Fruit fly (Drosophila melanogaster) whole organism, embryonic: ENCODE results near the gene CG9114.

Experiments
- Abd-B ChIP-seq: fragments of 200-800 bp; sonication (Bioruptor generic); optimal IDR thresholded peaks from 2 replicates; lab custom pipeline; 2018; ENCODE audit warnings: missing biosample characterization, mild to moderate bottlenecking, missing genetic modification characterization, moderate library complexity
- B-H1 ChIP-seq: fragments of 200-800 bp; sonication (Bioruptor generic); IDR thresholded peaks from 3 replicates; pipeline ENCODE4 v1.3.6; 2022; ENCODE audit warnings: missing biosample characterization, missing genetic modification characterization
- Bdp1 ChIP-seq: fragments of 200-800 bp; sonication (Bioruptor generic); optimal IDR thresholded peaks from 3 replicates; lab custom pipeline; 2016; ENCODE audit warnings: missing biosample characterization, missing genetic modification characterization
- CG10431 ChIP-seq: fragments of 200-800 bp; sonication (Bioruptor generic); optimal IDR thresholded peaks from 3 replicates; lab custom pipeline; 2018; ENCODE audit warnings: missing biosample characterization, mild to moderate bottlenecking, missing genetic modification characterization
- CG11398 ChIP-seq: fragments of 200-800 bp; sonication (Bioruptor generic); optimal IDR thresholded peaks from 2 replicates; lab custom pipeline; 2016; ENCODE audit warnings: missing biosample characterization, missing genetic modification characterization
- CG12155 ChIP-seq: fragments of 200-800 bp; sonication (Bioruptor generic); optimal IDR thresholded peaks from 3 replicates; lab custom pipeline; 2016; ENCODE audit warnings: missing biosample characterization, missing genetic modification characterization
- CG12659 ChIP-seq: fragments of 200-800 bp; sonication (Bioruptor generic); optimal IDR thresholded peaks from 3 replicates; lab custom pipeline; 2017; ENCODE audit warnings: mild to moderate bottlenecking, missing biosample characterization, missing genetic modification reagents, missing genetic modification characterization
- CG12942 ChIP-seq: fragments of 200-800 bp; sonication (Bioruptor generic); optimal IDR thresholded peaks from 3 replicates; lab custom pipeline; 2016; ENCODE audit warnings: missing biosample characterization, missing genetic modification characterization
- CG14014 ChIP-seq: fragments of 200-800 bp; sonication (Bioruptor generic); IDR thresholded peaks from 2 replicates; pipeline ENCODE4 v1.3.6; 2022; ENCODE audit warnings: missing biosample characterization, missing genetic modification characterization
- CG15514 ChIP-seq: fragments of 200-800 bp; sonication (Bioruptor generic); optimal IDR thresholded peaks from 3 replicates; lab custom pipeline; 2017; ENCODE audit warnings: missing biosample characterization, missing genetic modification characterization, mild to moderate bottlenecking, moderate library complexity, missing genetic modification reagents
- CG17612 ChIP-seq: fragments of 200-800 bp; sonication (Bioruptor generic); IDR thresholded peaks from 2 replicates; pipeline ENCODE4 v1.3.6; 2022; ENCODE audit warnings: missing biosample characterization, missing genetic modification characterization
- CG2116 ChIP-seq: fragments of 200-800 bp; sonication (Bioruptor generic); optimal IDR thresholded peaks from 3 replicates; lab custom pipeline; 2018; ENCODE audit warnings: missing biosample characterization, mild to moderate bottlenecking, missing genetic modification characterization
- CG31224 ChIP-seq: fragments of 200-800 bp; sonication (Bioruptor generic); IDR thresholded peaks from 2 replicates; pipeline ENCODE4 v1.3.6; 2022; ENCODE audit warnings: missing biosample characterization, missing genetic modification characterization
- CG34376 ChIP-seq: fragments of 200-800 bp; sonication (Bioruptor generic); optimal IDR thresholded peaks from 2 replicates; lab custom pipeline; 2018; ENCODE audit warnings: missing biosample characterization, mild to moderate bottlenecking, missing genetic modification characterization
- CG7786 ChIP-seq: fragments of 200-800 bp; sonication (Bioruptor generic); optimal IDR thresholded peaks from 2 replicates; lab custom pipeline; 2016; ENCODE audit warnings: missing biosample characterization, missing genetic modification characterization
- CG9727 ChIP-seq: fragments of 200-800 bp; sonication (Bioruptor generic); optimal IDR thresholded peaks from 3 replicates; lab custom pipeline; 2017; ENCODE audit warnings: missing biosample characterization, mild to moderate bottlenecking, missing genetic modification characterization
- Dip2 ChIP-seq: fragments of 200-800 bp; sonication (Bioruptor generic); IDR thresholded peaks from 2 replicates; pipeline ENCODE4 v1.3.6; 2022; ENCODE audit warnings: missing biosample characterization, missing genetic modification characterization
- Dref ChIP-seq: fragments of 200-800 bp; sonication (Bioruptor generic); IDR thresholded peaks from 2 replicates; pipeline ENCODE4 v1.3.6; 2022; ENCODE audit warnings: missing biosample characterization, missing genetic modification characterization
- Ets65A ChIP-seq: fragments of 200-800 bp; sonication (Bioruptor generic); peaks from one replicate; lab custom pipeline; 2016; ENCODE audit warnings: missing biosample characterization, missing genetic modification characterization
- Ets97D ChIP-seq: fragments of 200-800 bp; sonication (Bioruptor generic); optimal IDR thresholded peaks from 3 replicates; lab custom pipeline; 2016; ENCODE audit warnings: missing biosample characterization, missing genetic modification characterization
- HLH4C ChIP-seq: fragments of 200-800 bp; sonication (Bioruptor generic); IDR thresholded peaks from 3 replicates; pipeline ENCODE4 v1.3.6; 2022; ENCODE audit warnings: missing biosample characterization, missing genetic modification characterization; ENCODE audit not compliant: partially characterized antibody
- Lhr ChIP-seq: fragments of 200-800 bp; sonication (Bioruptor generic); optimal IDR thresholded peaks from 3 replicates; lab custom pipeline; 2017; ENCODE audit warnings: mild to moderate bottlenecking, missing biosample characterization, missing genetic modification reagents, missing genetic modification characterization
- Lpt ChIP-seq: fragments of >200 bp; optimal IDR thresholded peaks from 2 replicates; lab custom pipeline; 2018; ENCODE audit warnings: missing biosample characterization, missing genetic modification characterization
- NK7.1 ChIP-seq: fragments of 200-800 bp; sonication (Bioruptor generic); optimal IDR thresholded peaks from 3 replicates; lab custom pipeline; 2016; ENCODE audit warnings: missing biosample characterization, missing genetic modification characterization
- Side ChIP-seq: fragments of 200-800 bp; sonication (Bioruptor generic); optimal IDR thresholded peaks from 2 replicates; lab custom pipeline; 2016; ENCODE audit warnings: missing biosample characterization, missing genetic modification characterization
- Xbp1 ChIP-seq: fragments of 200-800 bp; sonication (Bioruptor generic); optimal IDR thresholded peaks from 3 replicates; lab custom pipeline; 2016; ENCODE audit warnings: missing biosample characterization, mild to moderate bottlenecking, missing genetic modification characterization
- Xrp1 ChIP-seq: fragments of 200-800 bp; sonication (Bioruptor generic); IDR thresholded peaks from 2 replicates; pipeline ENCODE4 v1.3.6; 2022; ENCODE audit warnings: missing biosample characterization, missing genetic modification characterization
- al ChIP-seq: fragments of 200-800 bp; sonication (Bioruptor generic); IDR thresholded peaks from 2 replicates; pipeline ENCODE4 v1.3.6; 2022; ENCODE audit warnings: missing biosample characterization, missing genetic modification characterization
- ash1 ChIP-seq: fragments of 200-800 bp; sonication (Bioruptor generic); optimal IDR thresholded peaks from 2 replicates; lab custom pipeline; 2018; ENCODE audit warnings: missing biosample characterization, mild to moderate bottlenecking, missing genetic modification characterization
- chn ChIP-seq: fragments of 200-800 bp; sonication (Bioruptor generic); optimal IDR thresholded peaks from 2 replicates; lab custom pipeline; 2016; ENCODE audit warnings: missing biosample characterization, missing genetic modification characterization
- crp ChIP-seq, 2 experiments: fragments of 200-800 bp; sonication (Bioruptor generic); optimal IDR thresholded peaks; 2 replicates in 1 of 2; 3 replicates in 1 of 2; lab custom pipeline; 2017; ENCODE audit warnings: missing biosample characterization in 2 of 2, missing genetic modification characterization in 2 of 2, mild to moderate bottlenecking in 1 of 2, moderate library complexity in 1 of 2
- cwo ChIP-seq: fragments of 200-800 bp; sonication (Bioruptor generic); optimal IDR thresholded peaks from 3 replicates; lab custom pipeline; 2017; ENCODE audit warnings: missing biosample characterization, missing genetic modification characterization, mild to moderate bottlenecking, moderate library complexity, missing genetic modification reagents
- dysf ChIP-seq: fragments of 200-800 bp; sonication (Bioruptor generic); IDR thresholded peaks from 3 replicates; pipeline ENCODE4 v1.3.6; 2022; ENCODE audit warnings: missing biosample characterization, missing genetic modification characterization
- fd102C ChIP-seq: fragments of 200-800 bp; sonication (Bioruptor generic); optimal IDR thresholded peaks from 2 replicates; lab custom pipeline; 2018; ENCODE audit warnings: missing biosample characterization, mild to moderate bottlenecking, missing genetic modification characterization, moderate library complexity
- gce ChIP-seq: fragments of 200-800 bp; sonication (Bioruptor generic); IDR thresholded peaks from 3 replicates; pipeline ENCODE4 v1.3.6; 2022; ENCODE audit warnings: missing biosample characterization, missing genetic modification characterization
- hkb ChIP-seq, 2 experiments: fragments of 200-800 bp in 1 of 2; fragments of >200 bp in 1 of 2; sonication (Bioruptor generic) in 1 of 2; IDR thresholded peaks in 1 of 2; optimal IDR thresholded peaks in 1 of 2; 2 replicates each; pipeline versions ENCODE4 v1.3.6 to Lab custom; 2017 to 2022; ENCODE audit warnings: missing biosample characterization in 1 of 2, missing genetic modification characterization in 1 of 2
- knrl ChIP-seq: fragments of 200-800 bp; sonication (Bioruptor generic); IDR thresholded peaks from 3 replicates; pipeline ENCODE4 v1.3.6; 2022; ENCODE audit warnings: missing biosample characterization, missing genetic modification characterization; ENCODE audit not compliant: partially characterized antibody
- lola ChIP-seq, 3 experiments: fragments of >200 bp in 2 of 3; fragments of 200-800 bp in 1 of 3; sonication (Bioruptor generic) in 1 of 3; optimal IDR thresholded peaks; 2 replicates each; lab custom pipeline; 2017 to 2019; ENCODE audit warnings: missing biosample characterization in 3 of 3, missing genetic modification characterization in 3 of 3, mild to moderate bottlenecking in 1 of 3, moderate library complexity in 1 of 3
- maf-S ChIP-seq: fragments of 200-800 bp; sonication (Bioruptor generic); optimal IDR thresholded peaks from 2 replicates; lab custom pipeline; 2016; ENCODE audit warnings: missing biosample characterization, missing genetic modification characterization
- odd ChIP-seq: fragments of 200-800 bp; sonication (Bioruptor generic); optimal IDR thresholded peaks from 2 replicates; lab custom pipeline; 2017; ENCODE audit warnings: missing biosample characterization, mild to moderate bottlenecking, missing genetic modification characterization
- pnt ChIP-seq: fragments of 200-800 bp; sonication (Bioruptor generic); optimal IDR thresholded peaks from 3 replicates; lab custom pipeline; 2016; ENCODE audit warnings: missing biosample characterization, missing genetic modification characterization
- prd ChIP-seq, 3 experiments: fragments of >200 bp in 2 of 3; fragments of 200-800 bp in 1 of 3; sonication (Bioruptor generic) in 1 of 3; optimal IDR thresholded peaks in 2 of 3; IDR thresholded peaks in 1 of 3; 2 replicates in 2 of 3; 3 replicates in 1 of 3; pipeline versions ENCODE4 v1.3.6 to Lab custom; 2017 to 2022; ENCODE audit warnings: missing biosample characterization in 1 of 3, missing genetic modification characterization in 1 of 3
- psq ChIP-seq: fragments of 200-800 bp; sonication (Bioruptor generic); optimal IDR thresholded peaks from 2 replicates; lab custom pipeline; 2017; ENCODE audit warnings: missing biosample characterization, missing genetic modification characterization
- sc ChIP-seq, 3 experiments: fragments of >200 bp in 2 of 3; fragments of 200-800 bp in 1 of 3; sonication (Bioruptor generic) in 1 of 3; optimal IDR thresholded peaks; 2 replicates in 2 of 3; 3 replicates in 1 of 3; lab custom pipeline; 2017; ENCODE audit warnings: mild to moderate bottlenecking in 1 of 3, missing biosample characterization in 1 of 3, missing genetic modification characterization in 1 of 3, missing genetic modification reagents in 1 of 3
- shn ChIP-seq: fragments of 200-800 bp; sonication (Bioruptor generic); optimal IDR thresholded peaks from 3 replicates; lab custom pipeline; 2016; ENCODE audit warnings: missing biosample characterization, missing genetic modification characterization
- slp2 ChIP-seq: fragments of 200-800 bp; sonication (Bioruptor generic); optimal IDR thresholded peaks from 2 replicates; lab custom pipeline; 2016; ENCODE audit warnings: missing biosample characterization, missing genetic modification characterization
- so ChIP-seq: fragments of 200-800 bp; sonication (Bioruptor generic); IDR thresholded peaks from 3 replicates; pipeline ENCODE4 v1.3.6; 2022; ENCODE audit warnings: missing biosample characterization, missing genetic modification characterization
- stwl ChIP-seq: fragments of 200-800 bp; sonication (Bioruptor generic); optimal IDR thresholded peaks from 3 replicates; lab custom pipeline; 2018; ENCODE audit warnings: missing biosample characterization, mild to moderate bottlenecking, missing genetic modification characterization, moderate library complexity
- tio ChIP-seq: fragments of 200-800 bp; sonication (Bioruptor generic); optimal IDR thresholded peaks from 2 replicates; lab custom pipeline; 2017; ENCODE audit warnings: missing biosample characterization, missing genetic modification characterization, inconsistent platforms

The CG9114 gene

dm6 chrX:15319290-15319689 lies 13.7 kb downstream of the CG9114 start, which contains the start of gene Top1 (continued):
- TF ChIP-seq CG9727 (GFP tag; lab: Kevin White, UChicago) (no peak), gce (GFP tag; lab: Robert Waterston, UW) (peak; percentile 63; the same call in 1 of the 3 replicates), CG11398 (GFP tag; lab: Kevin White, UChicago) (no peak), Xbp1 (peak; percentile 19), odd (GFP tag; lab: Kevin White, UChicago) (no peak), chn (GFP tag; lab: Kevin White, UChicago) (no peak), Bdp1 (GFP tag; lab: Kevin White, UChicago) (no peak), knrl (GFP tag; lab: Robert Waterston, UW) (peak; percentile 94), Ets97D (GFP tag; lab: Kevin White, UChicago) (peak; percentile 84), cwo (no peak), al (GFP tag; lab: Robert Waterston, UW) (peak; percentile 21; the same call in 1 of the 2 replicates), prd (optimal IDR thresholded peaks at IDR 0.05; lab: Kevin White, UChicago) (no peak), prd (GFP tag; IDR thresholded peaks at IDR 0.05; lab: Robert Waterston, UW) (peak; percentile 38; the same call in 2 of the 3 replicates), sc (optimal IDR thresholded peaks at IDR 0.05; lab: Kevin White, UChicago) (no peak), sc (GFP tag; optimal IDR thresholded peaks at IDR 0.05; lab: Kevin White, UChicago) (no peak), HLH4C (GFP tag; lab: Robert Waterston, UW) (peak; percentile 94), ash1 (GFP tag; lab: Kevin White, UChicago) (no peak), CG2116 (GFP tag; lab: Kevin White, UChicago) (peak; percentile 71), pnt (GFP tag; lab: Kevin White, UChicago) (no peak), NK7.1 (GFP tag; lab: Kevin White, UChicago) (no peak), stwl (tag; lab: Kevin White, UChicago) (peak; percentile 80), Lpt (GFP tag; lab: Kevin White, UChicago) (no peak), Side (peak; percentile 48), hkb (optimal IDR thresholded peaks at IDR 0.05; lab: Kevin White, UChicago) (no peak), hkb (GFP tag; IDR thresholded peaks at IDR 0.05; lab: Robert Waterston, UW) (no peak), CG10431 (GFP tag; lab: Kevin White, UChicago) (no peak), CG12155 (peak; percentile 26), slp2 (peak; percentile 11), lola (GFP tag; optimal IDR thresholded peaks at IDR 0.05; lab: Kevin White, UChicago) (no peak), CG7786 (peak; percentile 6), CG12659 (peak; percentile 52), CG34376 (GFP tag; lab: Kevin White, UChicago) (no peak), Dref (GFP tag; lab: Robert Waterston, UW) (peak; percentile 96), so (GFP tag; lab: Robert Waterston, UW) (no peak), dysf (GFP tag; lab: Robert Waterston, UW) (peak; percentile 32; the same call in 1 of the 3 replicates), Lhr (peak; percentile 16), tio (GFP tag; lab: Kevin White, UChicago) (no peak), CG12942 (GFP tag; lab: Kevin White, UChicago) (peak; percentile 12), CG14014 (GFP tag; lab: Robert Waterston, UW) (peak; percentile 13; the same call in 1 of the 2 replicates), maf-S (GFP tag; lab: Kevin White, UChicago) (peak; percentile 21), Ets65A (GFP tag; lab: Kevin White, UChicago) (peak; percentile 94), Abd-B (GFP tag; lab: Kevin White, UChicago) (no peak), CG31224 (GFP tag; lab: Robert Waterston, UW) (no peak), CG17612 (no peak), CG15514 (GFP tag; lab: Kevin White, UChicago) (peak; percentile 89), psq (GFP tag; lab: Kevin White, UChicago) (no peak), fd102C (GFP tag; lab: Kevin White, UChicago) (no peak), Dip2 (no peak), B-H1 (GFP tag; lab: Robert Waterston, UW) (no peak), shn (no peak), Xrp1 (0 out of 2 replicates have a peak, but pooled peaks have one; percentile 15), crp (GFP tag; optimal IDR thresholded peaks at IDR 0.05; lab: Kevin White, UChicago) (peak in 1 of 2 experiments; percentile 7)
